Fruit fly (Drosophila melanogaster) whole organism, embryonic: ENCODE measurements around the gene CG3104.
A peak's percentile ranks its signal among the peaks of the same experiment; 100 is the strongest.

Experiments used
- Atf3 ChIP-seq: fragments of 200-800 bp; sonication (Bioruptor generic); optimal IDR thresholded peaks from 3 replicates; lab custom pipeline; 2016; ENCODE audit warnings: missing biosample characterization, missing genetic modification characterization
- BEAF-32 ChIP-seq: fragments of 200-800 bp; sonication (Bioruptor generic); optimal IDR thresholded peaks from 3 replicates; lab custom pipeline; 2017; ENCODE audit warnings: missing biosample characterization, missing genetic modification characterization, mild to moderate bottlenecking, moderate library complexity, missing genetic modification reagents
- C15 ChIP-seq: fragments of 200-800 bp; sonication (Bioruptor generic); IDR thresholded peaks from 3 replicates; pipeline ENCODE4 v1.3.6; 2022; ENCODE audit warnings: missing biosample characterization, missing genetic modification characterization
- CG10209 ChIP-seq: fragments of 200-800 bp; sonication (Bioruptor generic); optimal IDR thresholded peaks from 3 replicates; lab custom pipeline; 2017; ENCODE audit warnings: missing biosample characterization, mild to moderate bottlenecking, missing genetic modification characterization, missing genetic modification reagents
- CG1024 ChIP-seq: fragments of 200-800 bp; sonication (Bioruptor generic); IDR thresholded peaks from 2 replicates; pipeline ENCODE4 v1.3.6; 2022; ENCODE audit warnings: missing biosample characterization, missing genetic modification characterization
- CG11085 ChIP-seq: fragments of 200-800 bp; sonication (Bioruptor generic); IDR thresholded peaks from 2 replicates; pipeline ENCODE4 v1.3.6; 2022; ENCODE audit warnings: missing biosample characterization, missing genetic modification characterization
- CG11696 ChIP-seq: fragments of 200-800 bp; sonication (Bioruptor generic); IDR thresholded peaks from 2 replicates; pipeline ENCODE4 v1.3.6; 2022; ENCODE audit warnings: missing biosample characterization, missing genetic modification characterization
- CG12769 ChIP-seq: fragments of 200-800 bp; sonication (Bioruptor generic); optimal IDR thresholded peaks from 2 replicates; lab custom pipeline; 2019; ENCODE audit warnings: missing biosample characterization, mild to moderate bottlenecking, missing genetic modification characterization, moderate library complexity
- CG13894 ChIP-seq: fragments of 200-800 bp; sonication (Bioruptor generic); optimal IDR thresholded peaks from 3 replicates; lab custom pipeline; 2018; ENCODE audit warnings: missing biosample characterization, mild to moderate bottlenecking, missing genetic modification characterization, moderate library complexity
- CG15514 ChIP-seq: fragments of 200-800 bp; sonication (Bioruptor generic); optimal IDR thresholded peaks from 3 replicates; lab custom pipeline; 2017; ENCODE audit warnings: missing biosample characterization, missing genetic modification characterization, mild to moderate bottlenecking, moderate library complexity, missing genetic modification reagents
- CG17802 ChIP-seq: fragments of 200-800 bp; sonication (Bioruptor generic); optimal IDR thresholded peaks from 2 replicates; lab custom pipeline; 2018; ENCODE audit warnings: missing biosample characterization, mild to moderate bottlenecking, missing genetic modification characterization, moderate library complexity
- CG1832 ChIP-seq: fragments of 200-800 bp; sonication (Bioruptor generic); optimal IDR thresholded peaks from 2 replicates; lab custom pipeline; 2017; ENCODE audit warnings: missing biosample characterization, mild to moderate bottlenecking, missing genetic modification characterization, inconsistent platforms
- CG2120 ChIP-seq: fragments of 200-800 bp; sonication (Bioruptor generic); optimal IDR thresholded peaks from 3 replicates; lab custom pipeline; 2016; ENCODE audit warnings: missing biosample characterization, missing genetic modification characterization
- CG2875 ChIP-seq: fragments of 200-800 bp; sonication (Bioruptor generic); optimal IDR thresholded peaks from 2 replicates; lab custom pipeline; 2017; ENCODE audit warnings: missing biosample characterization, mild to moderate bottlenecking, missing genetic modification characterization, missing genetic modification reagents
- CG32532 ChIP-seq: fragments of 200-800 bp; sonication (Bioruptor generic); IDR thresholded peaks from 2 replicates; pipeline ENCODE4 v1.3.6; 2022; ENCODE audit warnings: missing biosample characterization, missing genetic modification characterization
- CG3847 ChIP-seq: fragments of 200-800 bp; sonication (Bioruptor generic); IDR thresholded peaks from 2 replicates; pipeline ENCODE4 v1.3.6; 2022; ENCODE audit warnings: missing biosample characterization, missing genetic modification characterization
- CG6175 ChIP-seq: fragments of 200-800 bp; sonication (Bioruptor generic); IDR thresholded peaks from 3 replicates; pipeline ENCODE4 v1.3.6; 2022; ENCODE audit warnings: missing biosample characterization, missing genetic modification characterization
- CG7987 ChIP-seq: fragments of 200-800 bp; sonication (Bioruptor generic); optimal IDR thresholded peaks from 2 replicates; lab custom pipeline; 2018; ENCODE audit warnings: missing biosample characterization, mild to moderate bottlenecking, missing genetic modification characterization, moderate library complexity
- D19B ChIP-seq: fragments of 200-800 bp; sonication (Bioruptor generic); optimal IDR thresholded peaks from 2 replicates; lab custom pipeline; 2017; ENCODE audit warnings: missing biosample characterization, mild to moderate bottlenecking, missing genetic modification characterization
- Deaf1 ChIP-seq: fragments of 200-800 bp; optimal IDR thresholded peaks from 3 replicates; lab custom pipeline; 2019; ENCODE audit warnings: missing biosample characterization, mild to moderate bottlenecking, missing genetic modification characterization, moderate library complexity
- Fer2 ChIP-seq: fragments of 200-800 bp; sonication (Bioruptor generic); optimal IDR thresholded peaks from 2 replicates; lab custom pipeline; 2018; ENCODE audit warnings: missing biosample characterization, mild to moderate bottlenecking, missing genetic modification characterization, moderate library complexity
- HHEX ChIP-seq: fragments of 200-800 bp; sonication (Bioruptor generic); optimal IDR thresholded peaks from 3 replicates; lab custom pipeline; 2017; ENCODE audit warnings: missing biosample characterization, mild to moderate bottlenecking, missing genetic modification characterization, missing genetic modification reagents
- HLH3B ChIP-seq: fragments of 200-800 bp; sonication (Bioruptor generic); IDR thresholded peaks from 2 replicates; pipeline ENCODE4 v1.3.6; 2022; ENCODE audit warnings: missing biosample characterization, missing genetic modification characterization
- Jarid2 ChIP-seq: fragments of 200-800 bp; sonication (Bioruptor generic); optimal IDR thresholded peaks from 3 replicates; lab custom pipeline; 2017; ENCODE audit warnings: mild to moderate bottlenecking, missing biosample characterization, missing genetic modification reagents, missing genetic modification characterization
- Nf-YC ChIP-seq: fragments of 200-800 bp; optimal IDR thresholded peaks from 3 replicates; lab custom pipeline; 2019; ENCODE audit warnings: missing biosample characterization, mild to moderate bottlenecking, missing genetic modification characterization, moderate library complexity
- Pdp1 ChIP-seq, 2 experiments: fragments of 200-800 bp; sonication (Bioruptor generic); optimal IDR thresholded peaks; 3 replicates each; lab custom pipeline; 2016; ENCODE audit warnings: missing biosample characterization in 2 of 2, missing genetic modification characterization in 2 of 2, mild to moderate bottlenecking in 1 of 2, moderate library complexity in 1 of 2
- Ravus ChIP-seq: fragments of 200-800 bp; sonication (Bioruptor generic); IDR thresholded peaks from 2 replicates; pipeline ENCODE4 v1.3.6; 2022; ENCODE audit warnings: missing biosample characterization, missing genetic modification characterization
- Side ChIP-seq: fragments of 200-800 bp; sonication (Bioruptor generic); optimal IDR thresholded peaks from 2 replicates; lab custom pipeline; 2016; ENCODE audit warnings: missing biosample characterization, missing genetic modification characterization
- Stat92E ChIP-seq, 3 experiments: fragments of >200 bp in 2 of 3; fragments of 200-800 bp in 1 of 3; sonication (Bioruptor generic) in 1 of 3; optimal IDR thresholded peaks; 2 replicates each; lab custom pipeline; 2017 to 2019; ENCODE audit warnings: missing biosample characterization in 3 of 3, missing genetic modification characterization in 3 of 3, mild to moderate bottlenecking in 1 of 3, moderate library complexity in 1 of 3
- Xbp1 ChIP-seq: fragments of 200-800 bp; sonication (Bioruptor generic); optimal IDR thresholded peaks from 3 replicates; lab custom pipeline; 2016; ENCODE audit warnings: missing biosample characterization, mild to moderate bottlenecking, missing genetic modification characterization
- YL-1 ChIP-seq: fragments of 200-800 bp; sonication (Bioruptor generic); optimal IDR thresholded peaks from 3 replicates; lab custom pipeline; 2017; ENCODE audit warnings: missing biosample characterization, mild to moderate bottlenecking, missing genetic modification characterization
- cg ChIP-seq: fragments of 200-800 bp; sonication (Bioruptor generic); optimal IDR thresholded peaks from 3 replicates; lab custom pipeline; 2019; ENCODE audit warnings: missing biosample characterization, mild to moderate bottlenecking, missing genetic modification characterization, moderate library complexity
- chm ChIP-seq: fragments of 200-800 bp; sonication (Bioruptor generic); IDR thresholded peaks from 2 replicates; pipeline ENCODE4 v1.3.6; 2022; ENCODE audit warnings: missing biosample characterization, missing genetic modification characterization
- exex ChIP-seq: fragments of 200-800 bp; sonication (Bioruptor generic); optimal IDR thresholded peaks from 4 replicates; lab custom pipeline; 2018; ENCODE audit warnings: missing biosample characterization, mild to moderate bottlenecking, missing genetic modification characterization, moderate library complexity
- ftz-f1 ChIP-seq: fragments of 200-800 bp; sonication (Bioruptor generic); optimal IDR thresholded peaks from 2 replicates; lab custom pipeline; 2016; ENCODE audit warnings: missing biosample characterization, missing genetic modification characterization
- grau ChIP-seq: fragments of 200-800 bp; optimal IDR thresholded peaks from 3 replicates; lab custom pipeline; 2019; ENCODE audit warnings: missing biosample characterization, mild to moderate bottlenecking, missing genetic modification characterization, moderate library complexity
- gsb-n ChIP-seq: fragments of 200-800 bp; sonication (Bioruptor generic); optimal IDR thresholded peaks from 3 replicates; lab custom pipeline; 2018; ENCODE audit warnings: missing biosample characterization, mild to moderate bottlenecking, missing genetic modification characterization
- lilli ChIP-seq: fragments of 200-800 bp; sonication (Bioruptor generic); optimal IDR thresholded peaks from 3 replicates; lab custom pipeline; 2016; ENCODE audit warnings: missing biosample characterization, missing genetic modification characterization
- lola ChIP-seq, 3 experiments: fragments of >200 bp in 2 of 3; fragments of 200-800 bp in 1 of 3; sonication (Bioruptor generic) in 1 of 3; optimal IDR thresholded peaks; 2 replicates each; lab custom pipeline; 2017 to 2019; ENCODE audit warnings: missing biosample characterization in 3 of 3, missing genetic modification characterization in 3 of 3, mild to moderate bottlenecking in 1 of 3, moderate library complexity in 1 of 3
- mirr ChIP-seq: fragments of 200-800 bp; sonication (Bioruptor generic); optimal IDR thresholded peaks from 3 replicates; lab custom pipeline; 2018; ENCODE audit warnings: missing biosample characterization, mild to moderate bottlenecking, missing genetic modification characterization
- odd ChIP-seq: fragments of 200-800 bp; sonication (Bioruptor generic); optimal IDR thresholded peaks from 2 replicates; lab custom pipeline; 2017; ENCODE audit warnings: missing biosample characterization, mild to moderate bottlenecking, missing genetic modification characterization
- pita ChIP-seq: fragments of 200-800 bp; sonication (Bioruptor generic); optimal IDR thresholded peaks from 2 replicates; lab custom pipeline; 2017; ENCODE audit warnings: missing biosample characterization, mild to moderate bottlenecking, missing genetic modification characterization
- row ChIP-seq: fragments of 200-800 bp; sonication (Bioruptor generic); IDR thresholded peaks from 3 replicates; pipeline ENCODE4 v1.3.6; 2022; ENCODE audit warnings: missing biosample characterization, missing genetic modification characterization
- sd ChIP-seq: fragments of 200-800 bp; sonication (Bioruptor generic); optimal IDR thresholded peaks from 3 replicates; lab custom pipeline; 2018; ENCODE audit warnings: missing biosample characterization, mild to moderate bottlenecking, missing genetic modification characterization, moderate library complexity
- sens ChIP-seq: fragments of 200-800 bp; sonication (Bioruptor generic); peaks from one replicate; lab custom pipeline; 2016; ENCODE audit warnings: missing biosample characterization, missing genetic modification characterization
- sug ChIP-seq: fragments of 200-800 bp; optimal IDR thresholded peaks from 2 replicates; lab custom pipeline; 2019; ENCODE audit warnings: missing biosample characterization, mild to moderate bottlenecking, missing genetic modification characterization, moderate library complexity

Gene CG3104

dm6 chr2L:2872968-2873728, 17.6 kb upstream of the CG3104 start (continued):
- TF ChIP-seq BEAF-32 (GFP tag; lab: Kevin White, UChicago) (no peak), CG32532 (GFP tag; lab: Robert Waterston, UW) (peak; percentile 49), CG7987 (no peak), lola (GFP tag; optimal IDR thresholded peaks at IDR 0.05; lab: Kevin White, UChicago) (no peak), Side (GFP tag; lab: Kevin White, UChicago) (peak; percentile 17), Atf3 (GFP tag; lab: Kevin White, UChicago) (no peak), C15 (GFP tag; lab: Robert Waterston, UW) (no peak), lilli (GFP tag; lab: Kevin White, UChicago) (peak; percentile 67), pita (no peak), Ravus (GFP tag; lab: Robert Waterston, UW) (no peak), HLH3B (GFP tag; lab: Robert Waterston, UW) (0 out of 2 replicates have a peak, but pooled peaks have one; percentile 34), sens (GFP tag; lab: Kevin White, UChicago) (peak; percentile 85), Stat92E (GFP tag; optimal IDR thresholded peaks at IDR 0.05; lab: Kevin White, UChicago) (no peak), CG1024 (GFP tag; lab: Robert Waterston, UW) (0 out of 2 replicates have a peak, but pooled peaks have one; percentile 23), CG11696 (no peak)

- TF ChIP-seq gsb-n (peak; percentile 31), Nf-YC (tag; lab: Kevin White, UChicago) (peak; percentile 33), Fer2 (tag; lab: Kevin White, UChicago) (no peak), CG12769 (tag; lab: Kevin White, UChicago) (peak; percentile 61), exex (tag; lab: Kevin White, UChicago) (peak; percentile 2), row (GFP tag; lab: Robert Waterston, UW) (peak; percentile 61), ftz-f1 (GFP tag; lab: Kevin White, UChicago) (peak; percentile 9), Pdp1 (GFP tag; optimal IDR thresholded peaks at IDR 0.05; lab: Kevin White, UChicago) (peak in 1 of 2 experiments; percentile 97), cg (GFP tag; lab: Kevin White, UChicago) (peak; percentile 44), sd (tag; lab: Kevin White, UChicago) (peak; percentile 95), CG11085 (GFP tag; lab: Robert Waterston, UW) (no peak), chm (GFP tag; lab: Robert Waterston, UW) (0 out of 2 replicates have a peak, but pooled peaks have one; percentile 6), CG2120 (GFP tag; lab: Kevin White, UChicago) (peak; percentile 44), HHEX (peak; percentile 40), odd (GFP tag; lab: Kevin White, UChicago) (peak; percentile 16), CG3847 (GFP tag; lab: Robert Waterston, UW) (0 out of 2 replicates have a peak, but pooled peaks have one; percentile 19), CG13894 (tag; lab: Kevin White, UChicago) (peak; percentile 21), sug (tag; lab: Kevin White, UChicago) (peak; percentile 55), CG10209 (GFP tag; lab: Kevin White, UChicago) (peak; percentile 67), CG2875 (GFP tag; lab: Kevin White, UChicago) (peak; percentile 1), Jarid2 (GFP tag; lab: Kevin White, UChicago) (no peak), Deaf1 (tag; lab: Kevin White, UChicago) (peak; percentile 26), CG17802 (tag; lab: Kevin White, UChicago) (no peak), CG1832 (no peak), Side (GFP tag; lab: Kevin White, UChicago) (no peak), YL-1 (GFP tag; lab: Kevin White, UChicago) (peak; percentile 22), grau (tag; lab: Kevin White, UChicago) (peak; percentile 52), D19B (GFP tag; lab: Kevin White, UChicago) (peak; percentile 96), Xbp1 (peak; percentile 18), CG15514 (GFP tag; lab: Kevin White, UChicago) (peak; percentile 57), CG6175 (GFP tag; lab: Robert Waterston, UW) (0 out of 3 replicates have a peak, but pooled peaks have one; percentile 4), mirr (GFP tag; lab: Kevin White, UChicago) (peak; percentile 53)
Observed at dm6 chr2L:2872309-2872932, 16.8 kb upstream of the CG3104 start.
